Fruit fly (Drosophila melanogaster) whole organism, embryonic: ENCODE measurements around the gene Dpy-30L1.

Experiments
- Ada2b ChIP-seq: fragments of 200-800 bp; sonication (Bioruptor generic); IDR thresholded peaks from 2 replicates; pipeline ENCODE4 v1.3.6; 2022; ENCODE audit warnings: missing biosample characterization, missing genetic modification characterization
- Atf-2 ChIP-seq: fragments of 200-800 bp; sonication (Bioruptor generic); optimal IDR thresholded peaks from 2 replicates; lab custom pipeline; 2016; ENCODE audit warnings: missing biosample characterization, missing genetic modification characterization
- Bgb ChIP-seq: fragments of 200-800 bp; sonication (Bioruptor generic); IDR thresholded peaks from 2 replicates; pipeline ENCODE4 v1.3.6; 2022; ENCODE audit warnings: missing biosample characterization, missing genetic modification characterization; ENCODE audit not compliant: partially characterized antibody
- CG10321 ChIP-seq: fragments of 200-800 bp; sonication (Bioruptor generic); IDR thresholded peaks from 2 replicates; pipeline ENCODE4 v1.3.6; 2022; ENCODE audit warnings: missing biosample characterization, missing genetic modification characterization
- CG11560 ChIP-seq: fragments of 200-800 bp; sonication (Bioruptor generic); IDR thresholded peaks from 3 replicates; pipeline ENCODE4 v1.3.6; 2022; ENCODE audit warnings: missing biosample characterization, missing genetic modification characterization
- CG13287 ChIP-seq: fragments of 200-800 bp; sonication (Bioruptor generic); IDR thresholded peaks from 2 replicates; pipeline ENCODE4 v1.3.6; 2022; ENCODE audit warnings: missing biosample characterization, missing genetic modification characterization; ENCODE audit not compliant: partially characterized antibody
- CG14965 ChIP-seq: fragments of 200-800 bp; sonication (Bioruptor generic); optimal IDR thresholded peaks from 2 replicates; lab custom pipeline; 2016; ENCODE audit warnings: missing biosample characterization, missing genetic modification characterization, borderline replicate concordance
- CG15073 ChIP-seq: fragments of 200-800 bp; sonication (Bioruptor generic); optimal IDR thresholded peaks from 2 replicates; lab custom pipeline; 2016; ENCODE audit warnings: missing biosample characterization, missing genetic modification characterization
- CG15696 ChIP-seq: fragments of 200-800 bp; sonication (Bioruptor generic); optimal IDR thresholded peaks from 2 replicates; lab custom pipeline; 2019; ENCODE audit warnings: missing biosample characterization, mild to moderate bottlenecking, missing genetic modification characterization, moderate library complexity
- CG2129 ChIP-seq: fragments of 200-800 bp; sonication (Bioruptor generic); IDR thresholded peaks from 2 replicates; pipeline ENCODE4 v1.3.6; 2022; ENCODE audit warnings: missing biosample characterization, missing genetic modification characterization; ENCODE audit not compliant: partially characterized antibody
- CG30020 ChIP-seq: fragments of 200-800 bp; optimal IDR thresholded peaks from 2 replicates; lab custom pipeline; 2019; ENCODE audit warnings: missing biosample characterization, mild to moderate bottlenecking, missing genetic modification characterization, moderate library complexity
- CG30403 ChIP-seq: fragments of 200-800 bp; sonication (Bioruptor generic); optimal IDR thresholded peaks from 3 replicates; lab custom pipeline; 2016; ENCODE audit warnings: missing biosample characterization, missing genetic modification characterization
- CG34422 ChIP-seq: fragments of 200-800 bp; sonication (Bioruptor generic); IDR thresholded peaks from 3 replicates; pipeline ENCODE4 v1.3.6; 2022; ENCODE audit warnings: missing biosample characterization, missing genetic modification characterization
- CG6272 ChIP-seq: fragments of 200-800 bp; sonication (Bioruptor generic); IDR thresholded peaks from 2 replicates; pipeline ENCODE4 v1.3.6; 2022; ENCODE audit warnings: missing biosample characterization, missing genetic modification characterization
- CG6683 ChIP-seq: fragments of 200-800 bp; sonication (Bioruptor generic); optimal IDR thresholded peaks from 2 replicates; lab custom pipeline; 2017; ENCODE audit warnings: missing biosample characterization, mild to moderate bottlenecking, missing genetic modification characterization, missing genetic modification reagents
- CG8281 ChIP-seq: fragments of 200-800 bp; sonication (Bioruptor generic); optimal IDR thresholded peaks from 2 replicates; lab custom pipeline; 2018; ENCODE audit warnings: missing biosample characterization, mild to moderate bottlenecking, missing genetic modification characterization, moderate library complexity
- CG8290 ChIP-seq, 3 experiments: fragments of 200-800 bp; sonication (Bioruptor generic); optimal IDR thresholded peaks; 2 replicates each; lab custom pipeline; 2016 to 2019; ENCODE audit warnings: missing biosample characterization in 3 of 3, missing genetic modification characterization in 3 of 3, mild to moderate bottlenecking in 2 of 3, moderate library complexity in 1 of 3
- CG8388 ChIP-seq: fragments of 200-800 bp; sonication (Bioruptor generic); optimal IDR thresholded peaks from 2 replicates; lab custom pipeline; 2019; ENCODE audit warnings: missing biosample characterization, mild to moderate bottlenecking, missing genetic modification characterization, moderate library complexity
- Dad ChIP-seq: fragments of 200-800 bp; sonication (Bioruptor generic); optimal IDR thresholded peaks from 3 replicates; lab custom pipeline; 2016; ENCODE audit warnings: missing biosample characterization, missing genetic modification characterization
- Ets65A ChIP-seq: fragments of 200-800 bp; sonication (Bioruptor generic); peaks from one replicate; lab custom pipeline; 2016; ENCODE audit warnings: missing biosample characterization, missing genetic modification characterization
- Hmr ChIP-seq: fragments of 200-800 bp; sonication (Bioruptor generic); optimal IDR thresholded peaks from 3 replicates; lab custom pipeline; 2017; ENCODE audit warnings: mild to moderate bottlenecking, missing biosample characterization, missing genetic modification reagents, missing genetic modification characterization
- Hsf ChIP-seq: fragments of 200-800 bp; sonication (Bioruptor generic); optimal IDR thresholded peaks from 3 replicates; lab custom pipeline; 2016; ENCODE audit warnings: missing biosample characterization, missing genetic modification characterization
- Kr ChIP-seq: fragments of 200-800 bp; sonication (Bioruptor generic); optimal IDR thresholded peaks from 2 replicates; lab custom pipeline; 2017; ENCODE audit warnings: missing biosample characterization, mild to moderate bottlenecking, missing genetic modification characterization
- Lpt ChIP-seq: fragments of >200 bp; optimal IDR thresholded peaks from 2 replicates; lab custom pipeline; 2018; ENCODE audit warnings: missing biosample characterization, missing genetic modification characterization
- Neu2 ChIP-seq: fragments of 200-800 bp; sonication (Bioruptor generic); optimal IDR thresholded peaks from 3 replicates; lab custom pipeline; 2016; ENCODE audit warnings: missing biosample characterization, missing genetic modification characterization, borderline replicate concordance
- Nf-YB ChIP-seq: fragments of 200-800 bp; sonication (Bioruptor generic); optimal IDR thresholded peaks from 3 replicates; lab custom pipeline; 2019; ENCODE audit warnings: missing biosample characterization, mild to moderate bottlenecking, missing genetic modification characterization, moderate library complexity
- Opbp ChIP-seq: fragments of 200-800 bp; sonication (Bioruptor generic); IDR thresholded peaks from 3 replicates; pipeline ENCODE4 v1.3.6; 2022; ENCODE audit warnings: missing biosample characterization, missing genetic modification characterization; ENCODE audit not compliant: partially characterized antibody
- Ptx1 ChIP-seq: fragments of 200-800 bp; sonication (Bioruptor generic); IDR thresholded peaks from 2 replicates; pipeline ENCODE4 v1.3.6; 2022; ENCODE audit warnings: missing biosample characterization, missing genetic modification characterization
- Sry-β ChIP-seq: fragments of 200-800 bp; sonication (Bioruptor generic); optimal IDR thresholded peaks from 2 replicates; lab custom pipeline; 2018; ENCODE audit warnings: missing biosample characterization, mild to moderate bottlenecking, missing genetic modification characterization, moderate library complexity
- Xrp1 ChIP-seq: fragments of 200-800 bp; sonication (Bioruptor generic); IDR thresholded peaks from 2 replicates; pipeline ENCODE4 v1.3.6; 2022; ENCODE audit warnings: missing biosample characterization, missing genetic modification characterization
- YL-1 ChIP-seq: fragments of 200-800 bp; sonication (Bioruptor generic); optimal IDR thresholded peaks from 3 replicates; lab custom pipeline; 2017; ENCODE audit warnings: missing biosample characterization, mild to moderate bottlenecking, missing genetic modification characterization
- ab ChIP-seq: fragments of 200-800 bp; sonication (Bioruptor generic); optimal IDR thresholded peaks from 2 replicates; lab custom pipeline; 2016; ENCODE audit warnings: missing biosample characterization, missing genetic modification characterization
- caup ChIP-seq: fragments of 200-800 bp; sonication (Bioruptor generic); optimal IDR thresholded peaks from 3 replicates; lab custom pipeline; 2017; ENCODE audit warnings: missing biosample characterization, mild to moderate bottlenecking, missing genetic modification characterization, moderate library complexity; ENCODE audit not compliant: severe bottlenecking
- chinmo ChIP-seq: fragments of 200-800 bp; sonication (Bioruptor generic); IDR thresholded peaks from 4 replicates; pipeline ENCODE4 v1.3.6; 2022; ENCODE audit warnings: missing biosample characterization, missing genetic modification characterization; ENCODE audit not compliant: partially characterized antibody
- corto ChIP-seq: fragments of 200-800 bp; sonication (Bioruptor generic); optimal IDR thresholded peaks from 2 replicates; lab custom pipeline; 2016; ENCODE audit warnings: missing biosample characterization, mild to moderate bottlenecking, missing genetic modification characterization, moderate library complexity
- gce ChIP-seq: fragments of 200-800 bp; sonication (Bioruptor generic); IDR thresholded peaks from 3 replicates; pipeline ENCODE4 v1.3.6; 2022; ENCODE audit warnings: missing biosample characterization, missing genetic modification characterization
- gfzf ChIP-seq: fragments of 200-800 bp; sonication (Bioruptor generic); optimal IDR thresholded peaks from 2 replicates; lab custom pipeline; 2016; ENCODE audit warnings: missing biosample characterization, mild to moderate bottlenecking, missing genetic modification characterization, moderate library complexity
- kah ChIP-seq: fragments of 200-800 bp; sonication (Bioruptor generic); optimal IDR thresholded peaks from 2 replicates; lab custom pipeline; 2018; ENCODE audit warnings: missing biosample characterization, mild to moderate bottlenecking, missing genetic modification characterization
- lov ChIP-seq, 2 experiments: fragments of 200-800 bp in 1 of 2; fragments of >200 bp in 1 of 2; sonication (Bioruptor generic) in 1 of 2; IDR thresholded peaks in 1 of 2; optimal IDR thresholded peaks in 1 of 2; 2 replicates in 1 of 2; 3 replicates in 1 of 2; pipeline versions ENCODE4 v1.3.6 to Lab custom; 2017 to 2022; ENCODE audit warnings: missing biosample characterization in 1 of 2, missing genetic modification characterization in 1 of 2
- mirr ChIP-seq: fragments of 200-800 bp; sonication (Bioruptor generic); optimal IDR thresholded peaks from 3 replicates; lab custom pipeline; 2018; ENCODE audit warnings: missing biosample characterization, mild to moderate bottlenecking, missing genetic modification characterization
- oc ChIP-seq: fragments of 200-800 bp; sonication (Bioruptor generic); optimal IDR thresholded peaks from 2 replicates; lab custom pipeline; 2018; ENCODE audit warnings: missing biosample characterization, mild to moderate bottlenecking, missing genetic modification characterization, moderate library complexity
- pzg ChIP-seq: fragments of 200-800 bp; sonication (Bioruptor generic); optimal IDR thresholded peaks from 3 replicates; lab custom pipeline; 2018; ENCODE audit warnings: missing biosample characterization, mild to moderate bottlenecking, missing genetic modification characterization, moderate library complexity
- ranshi ChIP-seq: fragments of 200-800 bp; sonication (Bioruptor generic); IDR thresholded peaks from 2 replicates; pipeline ENCODE4 v1.3.6; 2022; ENCODE audit warnings: missing biosample characterization, missing genetic modification characterization
- sisA ChIP-seq: fragments of 200-800 bp; sonication (Bioruptor generic); IDR thresholded peaks from 2 replicates; pipeline ENCODE4 v1.3.6; 2022; ENCODE audit warnings: missing biosample characterization, missing genetic modification characterization
- stwl ChIP-seq: fragments of 200-800 bp; sonication (Bioruptor generic); optimal IDR thresholded peaks from 3 replicates; lab custom pipeline; 2018; ENCODE audit warnings: missing biosample characterization, mild to moderate bottlenecking, missing genetic modification characterization, moderate library complexity
- tll ChIP-seq, 2 experiments: fragments of 200-800 bp in 1 of 2; fragments of >200 bp in 1 of 2; sonication (Bioruptor generic) in 1 of 2; optimal IDR thresholded peaks; 2 replicates each; lab custom pipeline; 2017 to 2019; ENCODE audit warnings: missing biosample characterization in 2 of 2, missing genetic modification characterization in 2 of 2, mild to moderate bottlenecking in 1 of 2, moderate library complexity in 1 of 2
- tna ChIP-seq: fragments of 200-800 bp; sonication (Bioruptor generic); IDR thresholded peaks from 2 replicates; pipeline ENCODE4 v1.3.6; 2022; ENCODE audit warnings: missing biosample characterization, missing genetic modification characterization; ENCODE audit not compliant: partially characterized antibody
- tup ChIP-seq: fragments of 200-800 bp; sonication (Bioruptor generic); optimal IDR thresholded peaks from 2 replicates; lab custom pipeline; 2016; ENCODE audit warnings: missing biosample characterization, mild to moderate bottlenecking, missing genetic modification characterization, moderate library complexity
- wor ChIP-seq: fragments of 200-800 bp; sonication (Bioruptor generic); IDR thresholded peaks from 2 replicates; pipeline ENCODE4 v1.3.6; 2022; ENCODE audit warnings: missing biosample characterization, missing genetic modification characterization

Gene Dpy-30L1

DNA sequence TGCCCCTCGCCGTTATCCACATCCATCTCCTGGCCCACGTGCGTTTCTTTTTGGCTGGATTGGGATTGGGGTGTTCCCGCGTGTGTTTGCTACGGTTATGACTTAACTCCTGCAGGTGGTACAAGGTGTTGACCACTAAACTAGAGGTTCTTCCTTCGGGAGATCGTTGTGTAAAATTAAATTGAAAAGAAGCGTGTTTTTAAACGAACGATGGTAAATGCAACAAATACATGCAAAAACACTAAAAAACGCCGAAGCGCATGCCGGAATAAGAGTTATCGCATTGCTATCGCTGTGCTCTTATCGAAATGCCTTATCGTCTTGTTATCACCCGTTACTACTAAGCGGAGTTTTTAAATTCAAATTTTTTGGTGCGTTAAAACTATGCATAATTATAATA lies 37.3 kb downstream of the Dpy-30L1 start, which contains the start of gene CG6724 (continued):
- TF ChIP-seq Nf-YB (GFP tag; lab: Kevin White, UChicago) (no peak), CG11560 (tag; lab: Robert Waterston, UW) (no peak), CG30403 (GFP tag; lab: Kevin White, UChicago) (no peak), tll (GFP tag; optimal IDR thresholded peaks at IDR 0.05; lab: Kevin White, UChicago) (no peak), oc (tag; lab: Kevin White, UChicago) (no peak), CG2129 (GFP tag; lab: Robert Waterston, UW) (no peak), Ets65A (GFP tag; lab: Kevin White, UChicago) (no peak), gce (no peak), CG13287 (GFP tag; lab: Robert Waterston, UW) (peak; percentile 80), CG6272 (GFP tag; lab: Robert Waterston, UW) (no peak), CG34422 (GFP tag; lab: Robert Waterston, UW) (peak; percentile 14; the same call in 1 of the 3 replicates), stwl (tag; lab: Kevin White, UChicago) (peak; percentile 87), Bgb (peak; percentile 81), CG8290 (GFP tag; optimal IDR thresholded peaks at IDR 0.05; lab: Kevin White, UChicago) (no peak), CG8290 (tag; optimal IDR thresholded peaks at IDR 0.05; lab: Kevin White, UChicago) (no peak), Kr (no peak), Xrp1 (GFP tag; lab: Robert Waterston, UW) (no peak), CG8388 (no peak), Dad (GFP tag; lab: Kevin White, UChicago) (no peak), Ptx1 (GFP tag; lab: Robert Waterston, UW) (no peak), caup (GFP tag; lab: Kevin White, UChicago) (no peak), Opbp (GFP tag; lab: Robert Waterston, UW) (peak; percentile 81), CG15696 (tag; lab: Kevin White, UChicago) (no peak), corto (GFP tag; lab: Kevin White, UChicago) (no peak), tna (GFP tag; lab: Robert Waterston, UW) (peak; percentile 74), gfzf (GFP tag; lab: Kevin White, UChicago) (peak; percentile 84), ab (GFP tag; lab: Kevin White, UChicago) (no peak), Hmr (no peak), pzg (GFP tag; lab: Kevin White, UChicago) (peak; percentile 77), Ada2b (GFP tag; lab: Robert Waterston, UW) (no peak), CG10321 (GFP tag; lab: Robert Waterston, UW) (no peak), ranshi (no peak), CG30020 (no peak), sisA (GFP tag; lab: Robert Waterston, UW) (no peak), CG8281 (tag; lab: Kevin White, UChicago) (no peak), lov (optimal IDR thresholded peaks at IDR 0.05; lab: Kevin White, UChicago) (no peak), lov (GFP tag; IDR thresholded peaks at IDR 0.05; lab: Robert Waterston, UW) (no peak), kah (no peak), chinmo (GFP tag; lab: Robert Waterston, UW) (0 out of 4 replicates have a peak, but pooled peaks have one; percentile 51), CG6683 (GFP tag; lab: Kevin White, UChicago) (no peak), Sry-β (GFP tag; lab: Kevin White, UChicago) (no peak), Lpt (no peak), wor (no peak), tup (GFP tag; lab: Kevin White, UChicago) (no peak), Atf-2 (GFP tag; lab: Kevin White, UChicago) (no peak), Neu2 (GFP tag; lab: Kevin White, UChicago) (no peak), YL-1 (peak; percentile 54), CG14965 (no peak), CG15073 (GFP tag; lab: Kevin White, UChicago) (no peak), mirr (GFP tag; lab: Kevin White, UChicago) (no peak), Hsf (no peak)
